Fruit fly (Drosophila melanogaster) whole organism, embryonic: ENCODE data around the gene CG45218.
A peak's percentile ranks its signal among the peaks of the same experiment; 100 is the strongest.

Experiments
- Ada2b ChIP-seq: fragments of 200-800 bp; sonication (Bioruptor generic); IDR thresholded peaks from 2 replicates; pipeline ENCODE4 v1.3.6; 2022; ENCODE audit warnings: missing biosample characterization, missing genetic modification characterization
- Aef1 ChIP-seq: fragments of 200-800 bp; sonication (Bioruptor generic); IDR thresholded peaks from 3 replicates; pipeline ENCODE4 v1.3.6; 2022; ENCODE audit warnings: missing biosample characterization, missing genetic modification characterization
- CG11085 ChIP-seq: fragments of 200-800 bp; sonication (Bioruptor generic); IDR thresholded peaks from 2 replicates; pipeline ENCODE4 v1.3.6; 2022; ENCODE audit warnings: missing biosample characterization, missing genetic modification characterization
- CG11247 ChIP-seq: fragments of 200-800 bp; sonication (Bioruptor generic); IDR thresholded peaks from 2 replicates; pipeline ENCODE4 v1.3.6; 2022; ENCODE audit warnings: missing biosample characterization, missing genetic modification characterization
- CG11695 ChIP-seq: fragments of 200-800 bp; sonication (Bioruptor generic); IDR thresholded peaks from 3 replicates; pipeline ENCODE4 v1.3.6; 2022; ENCODE audit warnings: missing biosample characterization, missing genetic modification characterization
- CG13775 ChIP-seq: fragments of 200-800 bp; sonication (Bioruptor generic); optimal IDR thresholded peaks from 3 replicates; lab custom pipeline; 2017; ENCODE audit warnings: missing biosample characterization, mild to moderate bottlenecking, missing genetic modification characterization
- CG14014 ChIP-seq: fragments of 200-800 bp; sonication (Bioruptor generic); IDR thresholded peaks from 2 replicates; pipeline ENCODE4 v1.3.6; 2022; ENCODE audit warnings: missing biosample characterization, missing genetic modification characterization
- CG1603 ChIP-seq: fragments of 200-800 bp; sonication (Bioruptor generic); optimal IDR thresholded peaks from 2 replicates; lab custom pipeline; 2019; ENCODE audit warnings: missing biosample characterization, mild to moderate bottlenecking, missing genetic modification characterization, moderate library complexity
- CG17612 ChIP-seq: fragments of 200-800 bp; sonication (Bioruptor generic); IDR thresholded peaks from 2 replicates; pipeline ENCODE4 v1.3.6; 2022; ENCODE audit warnings: missing biosample characterization, missing genetic modification characterization
- CG18011 ChIP-seq: fragments of 200-800 bp; sonication (Bioruptor generic); optimal IDR thresholded peaks from 2 replicates; lab custom pipeline; 2017; ENCODE audit warnings: missing biosample characterization, missing genetic modification characterization, mild to moderate bottlenecking, moderate library complexity, missing genotype
- CG18599 ChIP-seq: fragments of 200-800 bp; sonication (Bioruptor generic); optimal IDR thresholded peaks from 3 replicates; lab custom pipeline; 2017; ENCODE audit warnings: missing biosample characterization, missing genetic modification characterization, mild to moderate bottlenecking, moderate library complexity, missing genetic modification reagents
- CG2116 ChIP-seq: fragments of 200-800 bp; sonication (Bioruptor generic); optimal IDR thresholded peaks from 3 replicates; lab custom pipeline; 2018; ENCODE audit warnings: missing biosample characterization, mild to moderate bottlenecking, missing genetic modification characterization
- CG2712 ChIP-seq: fragments of 200-800 bp; optimal IDR thresholded peaks from 3 replicates; lab custom pipeline; 2019; ENCODE audit warnings: missing biosample characterization, mild to moderate bottlenecking, missing genetic modification characterization, moderate library complexity
- CG2889 ChIP-seq: fragments of 200-800 bp; sonication (Bioruptor generic); IDR thresholded peaks from 3 replicates; pipeline ENCODE4 v1.3.6; 2022; ENCODE audit warnings: missing biosample characterization, missing genetic modification characterization
- CG30403 ChIP-seq: fragments of 200-800 bp; sonication (Bioruptor generic); optimal IDR thresholded peaks from 3 replicates; lab custom pipeline; 2016; ENCODE audit warnings: missing biosample characterization, missing genetic modification characterization
- CG31224 ChIP-seq: fragments of 200-800 bp; sonication (Bioruptor generic); IDR thresholded peaks from 2 replicates; pipeline ENCODE4 v1.3.6; 2022; ENCODE audit warnings: missing biosample characterization, missing genetic modification characterization
- CG3726 ChIP-seq: fragments of 200-800 bp; sonication (Bioruptor generic); IDR thresholded peaks from 3 replicates; pipeline ENCODE4, ENCODE4 v1.3.6; 2022; ENCODE audit warnings: missing biosample characterization, missing genetic modification characterization
- CG4820 ChIP-seq: fragments of 200-800 bp; sonication (Bioruptor generic); optimal IDR thresholded peaks from 3 replicates; lab custom pipeline; 2016; ENCODE audit warnings: missing biosample characterization, missing genetic modification characterization
- CG5180 ChIP-seq: fragments of 200-800 bp; sonication (Bioruptor generic); optimal IDR thresholded peaks from 3 replicates; lab custom pipeline; 2017; ENCODE audit warnings: missing biosample characterization, missing genetic modification characterization, mild to moderate bottlenecking, moderate library complexity, missing genetic modification reagents
- CG6175 ChIP-seq: fragments of 200-800 bp; sonication (Bioruptor generic); IDR thresholded peaks from 3 replicates; pipeline ENCODE4 v1.3.6; 2022; ENCODE audit warnings: missing biosample characterization, missing genetic modification characterization
- CG6683 ChIP-seq: fragments of 200-800 bp; sonication (Bioruptor generic); optimal IDR thresholded peaks from 2 replicates; lab custom pipeline; 2017; ENCODE audit warnings: missing biosample characterization, mild to moderate bottlenecking, missing genetic modification characterization, missing genetic modification reagents
- CG7928 ChIP-seq: fragments of 200-800 bp; sonication (Bioruptor generic); optimal IDR thresholded peaks from 2 replicates; lab custom pipeline; 2017; ENCODE audit warnings: missing biosample characterization, mild to moderate bottlenecking, missing genetic modification characterization
- Chrac-16 ChIP-seq: fragments of 200-800 bp; sonication (Bioruptor generic); optimal IDR thresholded peaks from 3 replicates; lab custom pipeline; 2016; ENCODE audit warnings: missing biosample characterization, missing genetic modification characterization
- CoRest ChIP-seq: fragments of 200-800 bp; sonication (Bioruptor generic); optimal IDR thresholded peaks from 3 replicates; lab custom pipeline; 2018; ENCODE audit warnings: missing biosample characterization, mild to moderate bottlenecking, missing genetic modification characterization, moderate library complexity
- CrebB ChIP-seq: fragments of 200-800 bp; sonication (Bioruptor generic); optimal IDR thresholded peaks from 3 replicates; lab custom pipeline; 2018; ENCODE audit warnings: missing biosample characterization, mild to moderate bottlenecking, missing genetic modification characterization
- D ChIP-seq, 2 experiments: fragments of 200-800 bp in 1 of 2; fragments of >200 bp in 1 of 2; sonication (Bioruptor generic) in 1 of 2; optimal IDR thresholded peaks; 2 replicates in 1 of 2; 3 replicates in 1 of 2; lab custom pipeline; 2017; ENCODE audit warnings: mild to moderate bottlenecking in 1 of 2, missing biosample characterization in 1 of 2, missing genetic modification characterization in 1 of 2, missing genetic modification reagents in 1 of 2
- Doc3 ChIP-seq: fragments of 200-800 bp; sonication (Bioruptor generic); IDR thresholded peaks from 3 replicates; pipeline ENCODE4 v1.3.6; 2022; ENCODE audit warnings: missing biosample characterization, missing genetic modification characterization; ENCODE audit not compliant: partially characterized antibody
- Dp ChIP-seq: fragments of 200-800 bp; sonication (Bioruptor generic); optimal IDR thresholded peaks from 2 replicates; lab custom pipeline; 2018; ENCODE audit warnings: missing biosample characterization, mild to moderate bottlenecking, missing genetic modification characterization, moderate library complexity
- E2f2 ChIP-seq: fragments of 200-800 bp; sonication (Bioruptor generic); IDR thresholded peaks from 2 replicates; pipeline ENCODE4 v1.3.6; 2022; ENCODE audit warnings: missing biosample characterization, missing genetic modification characterization
- Gsc ChIP-seq: fragments of 200-800 bp; sonication (Bioruptor generic); IDR thresholded peaks from 2 replicates; pipeline ENCODE4 v1.3.6; 2022; ENCODE audit warnings: missing biosample characterization, missing genetic modification characterization
- Hand ChIP-seq: fragments of 200-800 bp; sonication (Bioruptor generic); optimal IDR thresholded peaks from 2 replicates; lab custom pipeline; 2017; ENCODE audit warnings: mild to moderate bottlenecking, missing biosample characterization, missing genetic modification reagents, missing genetic modification characterization
- Hr3 ChIP-seq: fragments of 200-800 bp; sonication (Bioruptor generic); optimal IDR thresholded peaks from 3 replicates; lab custom pipeline; 2016; ENCODE audit warnings: missing biosample characterization, missing genetic modification characterization
- Med ChIP-seq: fragments of 200-800 bp; sonication (Bioruptor generic); peaks from one replicate; lab custom pipeline; 2016; ENCODE audit warnings: missing biosample characterization, missing genetic modification characterization, mild to moderate bottlenecking, inconsistent platforms, moderate library complexity
- NC2α ChIP-seq: fragments of 200-800 bp; sonication (Bioruptor generic); optimal IDR thresholded peaks from 2 replicates; lab custom pipeline; 2016; ENCODE audit warnings: missing biosample characterization, missing genetic modification characterization
- NFAT ChIP-seq: fragments of 200-800 bp; sonication (Bioruptor generic); IDR thresholded peaks from 2 replicates; pipeline ENCODE4 v1.3.6; 2022; ENCODE audit warnings: missing biosample characterization, missing genetic modification characterization
- Opbp ChIP-seq: fragments of 200-800 bp; sonication (Bioruptor generic); IDR thresholded peaks from 3 replicates; pipeline ENCODE4 v1.3.6; 2022; ENCODE audit warnings: missing biosample characterization, missing genetic modification characterization; ENCODE audit not compliant: partially characterized antibody
- Taf1 ChIP-seq: fragments of 200-800 bp; sonication (Bioruptor generic); IDR thresholded peaks from 2 replicates; pipeline ENCODE4 v1.3.6; 2022; ENCODE audit warnings: missing biosample characterization, missing genetic modification characterization
- ase ChIP-seq: fragments of 200-800 bp; sonication (Bioruptor generic); IDR thresholded peaks from 3 replicates; pipeline ENCODE4 v1.3.6; 2022; ENCODE audit warnings: missing biosample characterization, missing genetic modification characterization
- croc ChIP-seq: fragments of 200-800 bp; sonication (Bioruptor generic); conservative IDR thresholded peaks from 3 replicates; pipeline ENCODE4 v1.3.6; 2022; ENCODE audit warnings: missing biosample characterization, missing genetic modification characterization
- dati ChIP-seq: fragments of 200-800 bp; sonication (Bioruptor generic); IDR thresholded peaks from 2 replicates; pipeline ENCODE4 v1.3.6; 2022; ENCODE audit warnings: missing biosample characterization, missing genetic modification characterization
- esg ChIP-seq: fragments of 200-800 bp; sonication (Bioruptor generic); conservative IDR thresholded peaks from 2 replicates; pipeline ENCODE4 v1.3.6; 2022; ENCODE audit warnings: missing biosample characterization, missing genetic modification characterization
- kah ChIP-seq: fragments of 200-800 bp; sonication (Bioruptor generic); optimal IDR thresholded peaks from 2 replicates; lab custom pipeline; 2018; ENCODE audit warnings: missing biosample characterization, mild to moderate bottlenecking, missing genetic modification characterization
- kni ChIP-seq: fragments of 200-800 bp; sonication (Bioruptor generic); optimal IDR thresholded peaks from 3 replicates; lab custom pipeline; 2017; ENCODE audit warnings: mild to moderate bottlenecking, missing biosample characterization, missing genetic modification reagents, missing genetic modification characterization
- onecut ChIP-seq: fragments of 200-800 bp; sonication (Bioruptor generic); IDR thresholded peaks from 2 replicates; pipeline ENCODE4 v1.3.6; 2022; ENCODE audit warnings: missing biosample characterization, missing genetic modification characterization
- phol ChIP-seq: fragments of 200-800 bp; sonication (Bioruptor generic); optimal IDR thresholded peaks from 3 replicates; lab custom pipeline; 2018; ENCODE audit warnings: missing biosample characterization, mild to moderate bottlenecking, missing genetic modification characterization, moderate library complexity
- pzg ChIP-seq: fragments of 200-800 bp; sonication (Bioruptor generic); optimal IDR thresholded peaks from 3 replicates; lab custom pipeline; 2018; ENCODE audit warnings: missing biosample characterization, mild to moderate bottlenecking, missing genetic modification characterization, moderate library complexity
- shn ChIP-seq: fragments of 200-800 bp; sonication (Bioruptor generic); optimal IDR thresholded peaks from 3 replicates; lab custom pipeline; 2016; ENCODE audit warnings: missing biosample characterization, missing genetic modification characterization
- stc ChIP-seq: fragments of 200-800 bp; sonication (Bioruptor generic); IDR thresholded peaks from 2 replicates; pipeline ENCODE4 v1.3.6; 2022; ENCODE audit warnings: missing biosample characterization, missing genetic modification characterization
- toy ChIP-seq: fragments of 200-800 bp; sonication (Bioruptor generic); IDR thresholded peaks from 2 replicates; pipeline ENCODE4 v1.3.6; 2022; ENCODE audit warnings: missing biosample characterization, missing genetic modification characterization
- vnd ChIP-seq: fragments of 200-800 bp; sonication (Bioruptor generic); IDR thresholded peaks from 3 replicates; pipeline ENCODE4 v1.3.6; 2022; ENCODE audit warnings: missing biosample characterization, missing genetic modification characterization; ENCODE audit not compliant: partially characterized antibody
- vvl ChIP-seq: fragments of 200-800 bp; sonication (Bioruptor generic); IDR thresholded peaks from 2 replicates; pipeline ENCODE4 v1.3.6; 2022; ENCODE audit warnings: missing biosample characterization, missing genetic modification characterization
- zf30C ChIP-seq: fragments of 200-800 bp; sonication (Bioruptor generic); optimal IDR thresholded peaks from 3 replicates; lab custom pipeline; 2018; ENCODE audit warnings: missing biosample characterization, mild to moderate bottlenecking, missing genetic modification characterization

CG45218 gene

DNA sequence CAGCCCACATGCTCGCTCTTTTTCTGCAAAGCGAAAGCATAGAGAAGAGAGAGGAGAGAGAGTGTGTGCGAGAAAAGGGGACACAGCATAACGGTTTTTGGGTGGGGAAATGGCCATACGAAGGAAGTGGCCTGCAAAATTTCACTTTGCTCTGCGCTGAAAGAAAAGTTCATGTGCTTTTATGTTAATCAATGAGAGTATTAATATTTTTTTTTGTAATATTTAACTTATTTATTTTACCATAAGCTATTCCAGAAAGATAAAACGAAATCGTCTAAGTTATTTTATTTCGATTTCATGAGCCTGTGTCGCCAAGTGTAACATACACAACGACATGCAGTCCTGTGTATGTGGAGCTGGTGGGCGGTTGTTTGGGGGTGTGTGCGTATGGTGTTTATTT is 40.1 kb downstream of the CG45218 start (continued):
- TF ChIP-seq CG6683 = peak; percentile 59
- TF ChIP-seq CrebB (tag; lab: Kevin White, UChicago) = peak; percentile 67
- 0 out of 2 replicates have a peak, but pooled peaks have one; percentile 24 for TF ChIP-seq CG11085
- TF ChIP-seq NFAT (GFP tag; lab: Robert Waterston, UW) = peak; percentile 51; the same call in 1 of the 2 replicates
- TF ChIP-seq kah (GFP tag; lab: Kevin White, UChicago) = no peak
- peak; percentile 60 for TF ChIP-seq CG31224 (GFP tag; lab: Robert Waterston, UW)
- peak; percentile 71 for TF ChIP-seq stc (GFP tag; lab: Robert Waterston, UW)
- TF ChIP-seq CG30403 (GFP tag; lab: Kevin White, UChicago) = no peak
- TF ChIP-seq E2f2 (GFP tag; lab: Robert Waterston, UW) = peak; percentile 51
- peak; percentile 77 for TF ChIP-seq Med (GFP tag; lab: Kevin White, UChicago)
- TF ChIP-seq Chrac-16 = peak; percentile 35
- TF ChIP-seq CoRest = no peak
- peak; percentile 68 for TF ChIP-seq CG11247
- TF ChIP-seq esg (GFP tag; lab: Robert Waterston, UW) = peak; percentile 70
- TF ChIP-seq CG3726 (GFP tag; lab: Robert Waterston, UW) = no peak
- TF ChIP-seq onecut (GFP tag; lab: Robert Waterston, UW) = peak; percentile 51
- peak; percentile 89 for TF ChIP-seq Hand
- peak; percentile 57 for TF ChIP-seq zf30C (GFP tag; lab: Kevin White, UChicago)
- TF ChIP-seq Taf1 (GFP tag; lab: Robert Waterston, UW) = peak; percentile 67
- no peak for TF ChIP-seq D (optimal IDR thresholded peaks at IDR 0.05; lab: Kevin White, UChicago)
- TF ChIP-seq D (GFP tag; optimal IDR thresholded peaks at IDR 0.05; lab: Kevin White, UChicago) = peak; percentile 35
- no peak for TF ChIP-seq Doc3 (GFP tag; lab: Robert Waterston, UW)
- TF ChIP-seq CG13775 (GFP tag; lab: Kevin White, UChicago) = peak; percentile 66
- no peak for TF ChIP-seq kni (GFP tag; lab: Kevin White, UChicago)
- 0 out of 3 replicates have a peak, but pooled peaks have one; percentile 21 for TF ChIP-seq croc (GFP tag; lab: Robert Waterston, UW)
- TF ChIP-seq CG18011 (GFP tag; lab: Kevin White, UChicago) = peak; percentile 10
- TF ChIP-seq CG6175 (GFP tag; lab: Robert Waterston, UW) = 0 out of 3 replicates have a peak, but pooled peaks have one; percentile 57
- TF ChIP-seq vnd = no peak
- TF ChIP-seq CG1603 = no peak
- peak; percentile 56; the same call in 2 of the 3 replicates for TF ChIP-seq ase
- no peak for TF ChIP-seq CG4820 (GFP tag; lab: Kevin White, UChicago)
- TF ChIP-seq vvl (GFP tag; lab: Robert Waterston, UW) = peak; percentile 84
- peak; percentile 62 for TF ChIP-seq Hr3 (GFP tag; lab: Kevin White, UChicago)
- peak; percentile 52; the same call in 1 of the 2 replicates for TF ChIP-seq CG17612
- 0 out of 2 replicates have a peak, but pooled peaks have one; percentile 28 for TF ChIP-seq toy
- peak; percentile 94 for TF ChIP-seq CG18599 (GFP tag; lab: Kevin White, UChicago)
- TF ChIP-seq CG14014 = peak; percentile 83
- TF ChIP-seq Ada2b (GFP tag; lab: Robert Waterston, UW) = peak; percentile 74

DNA sequence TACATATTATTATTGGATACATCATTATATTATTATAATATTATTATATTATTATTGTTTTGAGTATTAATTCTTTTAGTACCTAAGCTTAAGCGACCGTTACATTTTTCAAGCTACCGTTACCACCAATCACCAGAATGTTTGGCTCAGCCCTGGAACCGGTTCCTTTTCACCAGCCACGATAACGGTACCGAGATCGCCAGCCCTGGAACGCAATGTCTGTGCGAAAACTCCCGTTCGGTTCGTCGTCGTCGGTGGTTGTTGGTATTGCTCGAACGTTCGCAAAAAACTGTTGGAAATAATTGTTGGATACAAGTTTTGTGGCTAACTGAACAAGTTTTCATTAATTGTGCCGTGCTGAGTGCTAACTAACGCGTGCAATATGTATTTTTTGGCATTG is 40.9 kb downstream of the CG45218 start, which contains the start of gene CG42404:
TSS of gene CG42404 (plus strand) at position 360 of the 400 bp plus-strand sequence.
- peak; percentile 0 for TF ChIP-seq phol (tag; lab: Kevin White, UChicago)
- peak; percentile 77 for TF ChIP-seq CG5180 (GFP tag; lab: Kevin White, UChicago)
- peak; percentile 92 for TF ChIP-seq CG7928 (GFP tag; lab: Kevin White, UChicago)
- peak; percentile 7 for TF ChIP-seq CG2712
- no peak for TF ChIP-seq Gsc (GFP tag; lab: Robert Waterston, UW)
- TF ChIP-seq shn (GFP tag; lab: Kevin White, UChicago) = no peak
- no peak for TF ChIP-seq NC2α (GFP tag; lab: Kevin White, UChicago)
- no peak for TF ChIP-seq CG2889 (GFP tag; lab: Robert Waterston, UW)
- peak; percentile 6 for TF ChIP-seq Dp
- TF ChIP-seq CG2116 = peak; percentile 15
- no peak for TF ChIP-seq toy
- no peak for TF ChIP-seq Aef1 (GFP tag; lab: Robert Waterston, UW)
- no peak for TF ChIP-seq CG11695
- no peak for TF ChIP-seq dati (GFP tag; lab: Robert Waterston, UW)
- peak; percentile 51 for TF ChIP-seq pzg (GFP tag; lab: Kevin White, UChicago)
- TF ChIP-seq Opbp (GFP tag; lab: Robert Waterston, UW) = peak; percentile 34; the same call in 2 of the 3 replicates
